Worm (Caenorhabditis elegans) whole organism, L3 larva: ENCODE data around the gene C39B5.5.

ENCODE experiments used
- R02D3.7 ChIP-seq: fragments of 150-350 bp; optimal IDR thresholded peaks from 2 replicates; lab custom pipeline; 2014; ENCODE audit warnings: missing biosample characterization, missing genetic modification characterization
- ZK546.5 ChIP-seq: sonication (generic microtip); optimal IDR thresholded peaks from 2 replicates; lab custom pipeline; 2017; ENCODE audit warnings: missing biosample characterization, missing genetic modification characterization
- ama-1 ChIP-seq: fragments of 150-350 bp; optimal IDR thresholded peaks from 2 replicates; lab custom pipeline; 2018
- ceh-16 ChIP-seq: sonication (generic microtip); optimal IDR thresholded peaks from 2 replicates; lab custom pipeline; 2017; ENCODE audit warnings: missing biosample characterization, missing genetic modification characterization
- ceh-28 ChIP-seq: fragments of 150-350 bp; optimal IDR thresholded peaks from 2 replicates; lab custom pipeline; 2014; ENCODE audit warnings: missing biosample characterization, missing genetic modification reagents, missing genetic modification characterization
- ceh-9 ChIP-seq: sonication (generic microtip); optimal IDR thresholded peaks from 2 replicates; lab custom pipeline; 2018; ENCODE audit warnings: missing biosample characterization, missing genetic modification characterization
- elt-2 ChIP-seq: sonication (generic microtip); optimal IDR thresholded peaks from 2 replicates; lab custom pipeline; 2016; ENCODE audit warnings: missing genetic modification reagents, mild to moderate bottlenecking, missing genetic modification characterization, missing compliant biosample characterization
- elt-3 ChIP-seq, 3 experiments: fragments of 150-350 bp in 1 of 3; sonication (generic microtip) in 2 of 3; optimal IDR thresholded peaks; 2 replicates in 2 of 3; 4 replicates in 1 of 3; lab custom pipeline; 2014 to 2017; ENCODE audit warnings: missing biosample characterization in 3 of 3, missing genetic modification characterization in 3 of 3
- fkh-10 ChIP-seq: sonication (generic microtip); optimal IDR thresholded peaks from 2 replicates; lab custom pipeline; 2017; ENCODE audit warnings: missing biosample characterization, missing genetic modification reagents, missing genetic modification characterization
- fkh-2 ChIP-seq: fragments of 150-350 bp; optimal IDR thresholded peaks from 2 replicates; lab custom pipeline; 2014; ENCODE audit warnings: missing biosample characterization, missing genetic modification reagents, missing genetic modification characterization
- fos-1 ChIP-seq: fragments of 150-350 bp; optimal IDR thresholded peaks from 2 replicates; lab custom pipeline; 2014; ENCODE audit warnings: missing biosample characterization, missing genetic modification characterization
- hmg-11 ChIP-seq: sonication (generic microtip); optimal IDR thresholded peaks from 2 replicates; lab custom pipeline; 2016; ENCODE audit warnings: missing genetic modification characterization, missing compliant biosample characterization
- jun-1 ChIP-seq: fragments of 150-350 bp; optimal IDR thresholded peaks from 2 replicates; lab custom pipeline; 2014; ENCODE audit warnings: missing biosample characterization, missing genetic modification reagents, missing genetic modification characterization
- lin-15B ChIP-seq: fragments of 150-350 bp; optimal IDR thresholded peaks from 2 replicates; lab custom pipeline; 2014; ENCODE audit warnings: missing biosample characterization, missing genetic modification characterization
- lin-39 ChIP-seq: fragments of 150-350 bp; optimal IDR thresholded peaks from 2 replicates; lab custom pipeline; 2018; ENCODE audit warnings: missing biosample characterization, missing genetic modification reagents, missing genetic modification characterization
- nfya-1 ChIP-seq: sonication (generic microtip); optimal IDR thresholded peaks from 2 replicates; lab custom pipeline; 2017; ENCODE audit warnings: missing genetic modification characterization, mild to moderate bottlenecking, missing compliant biosample characterization, antibody characterized with exemption, moderate library complexity; ENCODE audit not compliant: insufficient read depth
- nhr-11 ChIP-seq: fragments of 150-350 bp; optimal IDR thresholded peaks from 2 replicates; lab custom pipeline; 2014; ENCODE audit warnings: missing biosample characterization, missing genetic modification characterization
- nhr-12 ChIP-seq: fragments of 150-350 bp; optimal IDR thresholded peaks from 2 replicates; lab custom pipeline; 2014; ENCODE audit warnings: missing biosample characterization, missing genetic modification characterization
- nhr-23 ChIP-seq: fragments of 150-350 bp; optimal IDR thresholded peaks from 2 replicates; lab custom pipeline; 2014; ENCODE audit warnings: missing biosample characterization, missing genetic modification reagents, missing genetic modification characterization
- nhr-25 ChIP-seq: sonication (generic microtip); optimal IDR thresholded peaks from 2 replicates; lab custom pipeline; 2017; ENCODE audit warnings: missing biosample characterization, missing genetic modification characterization
- nhr-67 ChIP-seq: fragments of 150-350 bp; optimal IDR thresholded peaks from 2 replicates; lab custom pipeline; 2014; ENCODE audit warnings: missing biosample characterization, missing genetic modification characterization
- pha-4 ChIP-seq: fragments of 150-350 bp; optimal IDR thresholded peaks from 2 replicates; lab custom pipeline; 2014; ENCODE audit warnings: missing biosample characterization, missing genetic modification reagents, missing genetic modification characterization
- pqm-1 ChIP-seq: fragments of 150-350 bp; optimal IDR thresholded peaks from 2 replicates; lab custom pipeline; 2017; ENCODE audit warnings: missing biosample characterization, missing genetic modification characterization, inconsistent platforms
- sea-2 ChIP-seq: fragments of 150-350 bp; sonication (generic microtip); optimal IDR thresholded peaks from 4 replicates; lab custom pipeline; 2014; ENCODE audit warnings: missing biosample characterization, missing genetic modification reagents, missing genetic modification characterization
- skn-1 ChIP-seq: fragments of 150-350 bp; optimal IDR thresholded peaks from 2 replicates; lab custom pipeline; 2014; ENCODE audit warnings: missing biosample characterization, missing genetic modification characterization
- tbx-2 ChIP-seq: sonication (generic microtip); optimal IDR thresholded peaks from 2 replicates; lab custom pipeline; 2016; ENCODE audit warnings: mild to moderate bottlenecking, missing genetic modification characterization, missing compliant biosample characterization
- unc-39 ChIP-seq: sonication (generic microtip); optimal IDR thresholded peaks from 4 replicates; lab custom pipeline; 2017; ENCODE audit warnings: missing biosample characterization, missing genetic modification characterization
- ztf-4 ChIP-seq: fragments of 150-350 bp; optimal IDR thresholded peaks from 2 replicates; lab custom pipeline; 2014; ENCODE audit warnings: missing biosample characterization, missing genetic modification characterization

C39B5.5 gene

DNA sequence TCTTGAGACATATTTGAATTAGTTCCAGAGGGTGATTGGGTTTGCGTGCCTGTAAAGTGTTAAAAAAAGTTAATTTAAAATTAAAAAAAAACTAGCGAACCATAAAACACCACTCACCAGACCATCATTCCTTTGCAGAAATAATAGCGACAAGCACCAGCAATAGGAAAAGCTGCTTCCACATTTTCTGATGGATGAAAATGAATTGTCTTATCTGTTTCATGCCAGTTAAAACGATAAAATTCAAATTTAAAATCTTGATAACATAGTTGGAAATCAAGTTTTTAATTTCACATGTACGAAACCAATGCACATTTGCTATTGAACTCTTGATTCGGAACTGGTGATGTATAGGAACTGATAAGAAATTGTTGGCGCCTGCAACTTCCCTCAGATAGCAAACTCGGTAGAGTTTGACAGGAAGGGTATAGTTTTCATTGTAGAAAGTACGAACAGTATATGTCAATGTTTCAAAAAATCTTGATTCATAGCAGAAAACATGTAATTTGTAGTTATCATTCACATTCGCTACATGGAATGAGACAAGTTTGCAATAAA, 31.7 kb downstream of the C39B5.5 start, which contains the start of gene C39B5.10:
Gene C39B5.10 (minus strand): TSS at position 51 of the 558 bp plus-strand sequence.
- TF ChIP-seq ceh-9 (tag; lab: Kevin White, UChicago): no peak
- TF ChIP-seq ZK546.5 (tag; lab: Kevin White, UChicago): no peak
- peak; percentile 79 for TF ChIP-seq pqm-1 (tag; lab: Kevin White, UChicago)
- no peak for TF ChIP-seq hmg-11 (tag; lab: Kevin White, UChicago)
- no peak for TF ChIP-seq skn-1
- TF ChIP-seq jun-1 (tag; lab: Kevin White, UChicago): peak; percentile 35
- TF ChIP-seq sea-2: no peak
- no peak for TF ChIP-seq ceh-16 (tag; lab: Kevin White, UChicago)
- no peak for TF ChIP-seq unc-39
- no peak for TF ChIP-seq ama-1 (lab: Kevin White, UChicago)
- no peak for TF ChIP-seq nhr-12 (tag; lab: Kevin White, UChicago)
- no peak for TF ChIP-seq R02D3.7
- peak; percentile 93 for TF ChIP-seq elt-2 (tag; lab: Kevin White, UChicago)

DNA sequence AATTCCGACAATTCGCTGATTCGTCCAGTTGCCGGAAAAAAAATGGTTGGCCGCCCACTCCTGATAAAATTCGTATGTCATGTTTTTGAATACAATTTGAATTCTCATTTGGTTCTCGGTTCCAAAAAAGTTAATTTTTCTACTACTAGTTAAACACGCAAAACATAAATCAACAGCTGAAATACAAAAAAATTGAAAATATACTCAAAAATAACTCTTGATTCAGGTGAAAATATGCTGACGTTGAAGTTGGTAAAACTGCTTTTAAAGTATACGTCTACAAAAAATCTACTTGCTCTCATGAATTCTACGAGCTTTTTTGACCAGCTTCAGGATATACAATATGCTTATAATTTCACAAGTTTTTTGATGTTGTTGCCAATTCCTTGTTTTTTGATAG, 32.5 kb downstream of the C39B5.5 start, which contains the start of gene srz-56:
Gene srz-56 (plus strand): TSS at position 301 of the 400 bp plus-strand sequence.
- TF ChIP-seq ceh-28 (tag; lab: Kevin White, UChicago) (no peak), nhr-11 (tag; lab: Kevin White, UChicago) (no peak), unc-39 (no peak), ztf-4 (tag; lab: Kevin White, UChicago) (no peak), elt-3 (tag; optimal IDR thresholded peaks at IDR 0.05; lab: Kevin White, UChicago) (no peak), tbx-2 (tag; lab: Kevin White, UChicago) (no peak), nhr-23 (no peak), ZK546.5 (tag; lab: Kevin White, UChicago) (no peak)

DNA sequence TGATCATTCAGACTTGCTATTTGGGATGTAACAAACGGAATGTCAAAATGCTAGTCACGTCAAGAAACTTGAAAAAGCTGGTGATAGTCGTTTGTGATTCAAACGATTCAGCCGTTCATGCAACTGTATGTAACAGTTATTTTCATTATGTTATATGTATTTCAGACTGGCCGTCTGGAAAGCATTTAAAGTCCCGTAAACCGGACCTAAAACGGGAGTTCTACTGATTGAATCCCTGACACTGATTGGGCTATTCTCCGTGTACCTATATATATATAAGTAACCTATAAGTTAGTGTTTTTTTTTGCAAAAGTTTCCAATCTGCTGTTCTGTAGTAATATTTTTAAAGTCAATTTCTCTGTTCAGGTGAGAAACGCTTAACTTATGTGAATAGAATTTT, 35.7 kb downstream of the C39B5.5 start:
- TF ChIP-seq fos-1: no peak
- no peak for TF ChIP-seq nhr-25 (tag; lab: Kevin White, UChicago)
- no peak for TF ChIP-seq ama-1 (lab: Kevin White, UChicago)
- no peak for TF ChIP-seq nfya-1 (tag; lab: Kevin White, UChicago)

DNA sequence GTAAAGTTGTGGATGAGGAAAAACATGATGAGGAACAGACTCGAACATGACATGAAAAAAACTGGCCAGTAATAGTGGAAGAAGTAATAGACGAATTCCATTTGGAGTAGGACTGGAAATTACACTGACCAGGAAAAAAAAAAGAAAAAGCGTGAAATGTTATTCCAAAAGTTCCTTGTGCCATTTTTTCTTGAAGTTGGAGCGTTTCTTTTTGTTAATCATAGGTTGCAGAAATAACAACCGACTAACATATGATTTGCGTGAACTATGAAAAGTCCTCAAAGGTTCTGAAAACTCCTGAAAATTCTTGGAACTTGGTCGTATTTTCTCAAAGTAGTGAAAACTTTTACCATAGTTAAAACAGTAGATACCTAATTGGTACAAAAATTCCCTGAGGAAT, 37.8 kb downstream of the C39B5.5 start, which contains the start of gene srd-67:
Gene srd-67 (minus strand): TSS at position 101 of the 400 bp plus-strand sequence.
- TF ChIP-seq ama-1 (lab: Kevin White, UChicago) (no peak), nhr-11 (tag; lab: Kevin White, UChicago) (no peak)

DNA sequence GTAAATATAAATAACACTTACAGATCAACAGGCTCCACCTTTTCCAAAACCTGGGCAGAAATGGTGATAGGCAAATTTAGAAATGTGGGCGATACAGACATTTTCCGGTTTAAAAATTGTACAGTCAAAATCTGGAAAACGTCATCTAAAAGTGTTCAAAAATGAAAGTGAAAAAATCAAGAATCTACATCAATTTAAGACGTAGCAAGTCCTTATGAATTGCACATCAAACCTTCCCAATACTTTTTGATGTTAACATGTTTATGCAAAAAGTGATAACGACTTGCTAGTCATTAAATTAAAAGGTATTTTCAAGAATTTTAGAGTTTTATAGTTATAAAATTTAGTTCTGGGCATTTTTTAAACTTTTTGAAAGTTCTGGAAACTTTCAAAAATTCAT, 43.4 kb downstream of the C39B5.5 start, which contains the start of gene fbxa-7:
Gene fbxa-7 (minus strand): TSS at position 101 of the 400 bp plus-strand sequence.
- no peak for TF ChIP-seq fkh-2
- no peak for TF ChIP-seq nhr-11 (tag; lab: Kevin White, UChicago)
- TF ChIP-seq fos-1: no peak
- TF ChIP-seq, all 47 proteins: peak for 0

DNA sequence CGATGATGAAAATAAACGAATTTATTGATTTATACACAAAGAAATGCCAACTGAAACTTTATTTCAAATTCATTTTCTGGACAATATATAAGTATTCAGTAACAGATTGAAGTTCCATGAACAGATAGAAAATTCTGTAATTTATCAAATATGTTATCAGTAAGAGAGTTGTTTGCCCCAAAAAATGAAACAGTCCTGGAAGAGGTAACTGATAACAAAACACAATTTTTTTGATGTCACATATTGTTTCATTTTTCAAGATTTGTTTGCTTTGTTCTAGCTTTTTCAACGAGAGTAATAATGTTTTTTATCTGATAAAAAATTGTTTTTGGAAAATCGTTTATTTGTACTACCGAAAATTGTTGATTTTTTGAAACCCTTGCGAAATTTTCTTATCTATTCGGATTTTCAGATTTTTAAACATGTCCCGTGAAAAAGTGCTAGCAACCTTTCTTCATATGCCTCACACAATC, 45.1 kb downstream of the C39B5.5 start, which contains the start of gene fbxa-73:
Gene fbxa-73 (plus strand): TSS at position 423 of the 473 bp plus-strand sequence.
- TF ChIP-seq pqm-1 (tag; lab: Kevin White, UChicago): peak; percentile 35
- no peak for TF ChIP-seq skn-1
- TF ChIP-seq nhr-12 (tag; lab: Kevin White, UChicago): no peak
- no peak for TF ChIP-seq ceh-28 (tag; lab: Kevin White, UChicago)
- no peak for TF ChIP-seq pha-4 (tag; lab: Kevin White, UChicago)
- TF ChIP-seq tbx-2 (tag; lab: Kevin White, UChicago): no peak
- TF ChIP-seq nhr-25 (tag; lab: Kevin White, UChicago): no peak
- TF ChIP-seq nhr-23: no peak
- TF ChIP-seq ceh-16 (tag; lab: Kevin White, UChicago): no peak
- TF ChIP-seq lin-39 (tag; lab: Kevin White, UChicago): no peak
- TF ChIP-seq elt-2 (tag; lab: Kevin White, UChicago): peak; percentile 69

DNA sequence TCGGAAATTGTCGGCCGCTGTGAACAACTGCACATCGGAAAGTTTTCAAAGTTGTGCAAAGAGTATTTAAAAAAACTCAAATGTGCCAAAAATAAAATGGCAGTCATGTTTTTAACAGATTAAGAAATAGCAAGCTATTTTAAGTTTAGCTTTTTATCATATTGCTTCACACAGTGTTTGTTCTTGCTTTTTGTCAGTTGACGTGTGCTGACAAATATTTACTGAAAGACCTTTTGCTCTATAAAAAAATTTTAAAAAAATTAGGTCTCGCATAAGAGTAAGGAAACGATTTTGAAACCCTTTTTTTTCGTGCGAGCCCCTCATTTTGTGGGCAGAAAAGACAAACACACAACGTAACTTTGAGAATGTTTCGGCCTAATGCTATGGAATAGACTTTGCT, 47.6 kb downstream of the C39B5.5 start, which contains the start of gene fbxa-71:
Gene fbxa-71 (plus strand): TSS at position 301 of the 400 bp plus-strand sequence.
- no peak for TF ChIP-seq fkh-10 (GFP tag; lab: Kevin White, UChicago)
- TF ChIP-seq nhr-67: no peak
- no peak for TF ChIP-seq lin-15B (tag; lab: Kevin White, UChicago)
